Fruit fly (Drosophila melanogaster) whole organism, embryonic: ENCODE measurements around the gene eIF3i.

ENCODE experiments used
- CG10462 ChIP-seq: fragments of 200-800 bp; sonication (Bioruptor generic); optimal IDR thresholded peaks from 2 replicates; lab custom pipeline; 2016; ENCODE audit warnings: missing biosample characterization, missing genetic modification characterization
- CG11456 ChIP-seq: fragments of 200-800 bp; sonication (Bioruptor generic); IDR thresholded peaks from 3 replicates; pipeline ENCODE4 v1.3.6; 2022; ENCODE audit warnings: missing biosample characterization, missing genetic modification characterization
- CG11696 ChIP-seq: fragments of 200-800 bp; sonication (Bioruptor generic); IDR thresholded peaks from 2 replicates; pipeline ENCODE4 v1.3.6; 2022; ENCODE audit warnings: missing biosample characterization, missing genetic modification characterization
- CG13424 ChIP-seq: fragments of 200-800 bp; sonication (Bioruptor generic); optimal IDR thresholded peaks from 2 replicates; lab custom pipeline; 2019; ENCODE audit warnings: missing biosample characterization, mild to moderate bottlenecking, missing genetic modification characterization, moderate library complexity
- CG14441 ChIP-seq: fragments of 200-800 bp; sonication (Bioruptor generic); IDR thresholded peaks from 2 replicates; pipeline ENCODE4 v1.3.6; 2022; ENCODE audit warnings: missing biosample characterization, missing genetic modification characterization
- CG14860 ChIP-seq: fragments of 200-800 bp; sonication (Bioruptor generic); IDR thresholded peaks from 3 replicates; pipeline ENCODE4 v1.3.6; 2022; ENCODE audit warnings: missing biosample characterization, missing genetic modification characterization; ENCODE audit not compliant: partially characterized antibody
- CG15073 ChIP-seq: fragments of 200-800 bp; sonication (Bioruptor generic); optimal IDR thresholded peaks from 2 replicates; lab custom pipeline; 2016; ENCODE audit warnings: missing biosample characterization, missing genetic modification characterization
- CG2199 ChIP-seq: fragments of 200-800 bp; sonication (Bioruptor generic); IDR thresholded peaks from 3 replicates; pipeline ENCODE4 v1.3.6; 2022; ENCODE audit warnings: missing biosample characterization, missing genetic modification characterization
- CG2678 ChIP-seq: fragments of 200-800 bp; sonication (Bioruptor generic); optimal IDR thresholded peaks from 3 replicates; lab custom pipeline; 2019; ENCODE audit warnings: missing biosample characterization, mild to moderate bottlenecking, missing genetic modification characterization, moderate library complexity
- CG6791 ChIP-seq: fragments of 200-800 bp; sonication (Bioruptor generic); IDR thresholded peaks from 3 replicates; pipeline ENCODE4 v1.3.6; 2022; ENCODE audit warnings: missing biosample characterization, missing genetic modification characterization; ENCODE audit not compliant: partially characterized antibody
- CG7372 ChIP-seq: fragments of 200-800 bp; sonication (Bioruptor generic); IDR thresholded peaks from 2 replicates; pipeline ENCODE4 v1.3.6; 2022; ENCODE audit warnings: missing biosample characterization, missing genetic modification characterization
- CG8924 ChIP-seq: fragments of 200-800 bp; optimal IDR thresholded peaks from 3 replicates; lab custom pipeline; 2019; ENCODE audit warnings: missing biosample characterization, mild to moderate bottlenecking, missing genetic modification characterization, moderate library complexity
- CG9437 ChIP-seq: fragments of 200-800 bp; sonication (Bioruptor generic); optimal IDR thresholded peaks from 2 replicates; lab custom pipeline; 2018; ENCODE audit warnings: missing biosample characterization, mild to moderate bottlenecking, missing genetic modification characterization
- CG9797 ChIP-seq: fragments of 200-800 bp; sonication (Bioruptor generic); optimal IDR thresholded peaks from 3 replicates; lab custom pipeline; 2018; ENCODE audit warnings: missing biosample characterization, mild to moderate bottlenecking, missing genetic modification characterization
- CHES-1-like ChIP-seq: fragments of 200-800 bp; sonication (Bioruptor generic); optimal IDR thresholded peaks from 2 replicates; lab custom pipeline; 2016; ENCODE audit warnings: missing biosample characterization, missing genetic modification characterization
- CTCF ChIP-seq: fragments of 200-800 bp; sonication (Bioruptor generic); optimal IDR thresholded peaks from 2 replicates; lab custom pipeline; 2017; ENCODE audit warnings: missing biosample characterization, mild to moderate bottlenecking, missing genetic modification characterization, moderate library complexity
- Camta ChIP-seq: fragments of 200-800 bp; sonication (Bioruptor generic); optimal IDR thresholded peaks from 2 replicates; lab custom pipeline; 2016; ENCODE audit warnings: missing biosample characterization, missing genetic modification characterization
- CoRest ChIP-seq: fragments of 200-800 bp; sonication (Bioruptor generic); optimal IDR thresholded peaks from 3 replicates; lab custom pipeline; 2018; ENCODE audit warnings: missing biosample characterization, mild to moderate bottlenecking, missing genetic modification characterization, moderate library complexity
- Dek ChIP-seq: fragments of 200-800 bp; sonication (Bioruptor generic); optimal IDR thresholded peaks from 3 replicates; lab custom pipeline; 2019; ENCODE audit warnings: missing biosample characterization, mild to moderate bottlenecking, missing genetic modification characterization, moderate library complexity
- Dip3 ChIP-seq: fragments of 200-800 bp; sonication (Bioruptor generic); optimal IDR thresholded peaks from 3 replicates; lab custom pipeline; 2016; ENCODE audit warnings: missing biosample characterization, missing genetic modification characterization
- Dll ChIP-seq: fragments of 200-800 bp; sonication (Bioruptor generic); IDR thresholded peaks from 4 replicates; pipeline ENCODE4 v1.3.6; 2022; ENCODE audit warnings: missing biosample characterization, missing genetic modification characterization; ENCODE audit not compliant: partially characterized antibody
- E2f1 ChIP-seq: fragments of 200-800 bp; sonication (Bioruptor generic); IDR thresholded peaks from 2 replicates; pipeline ENCODE4 v1.3.6; 2022; ENCODE audit warnings: missing biosample characterization, missing genetic modification characterization
- Eip74EF ChIP-seq, 2 experiments: fragments of 200-800 bp in 1 of 2; fragments of >200 bp in 1 of 2; sonication (Bioruptor generic) in 1 of 2; optimal IDR thresholded peaks; 2 replicates each; lab custom pipeline; 2017 to 2019; ENCODE audit warnings: missing biosample characterization in 2 of 2, missing genetic modification characterization in 2 of 2, mild to moderate bottlenecking in 1 of 2, moderate library complexity in 1 of 2
- Gug ChIP-seq: fragments of 200-800 bp; sonication (Bioruptor generic); IDR thresholded peaks from 4 replicates; pipeline ENCODE4 v1.3.6; 2022; ENCODE audit warnings: missing biosample characterization, missing genetic modification characterization
- H15 ChIP-seq: fragments of 200-800 bp; sonication (Bioruptor generic); IDR thresholded peaks from 3 replicates; pipeline ENCODE4 v1.3.6; 2022; ENCODE audit warnings: missing biosample characterization, missing genetic modification characterization
- H2.0 ChIP-seq: fragments of 200-800 bp; sonication (Bioruptor generic); IDR thresholded peaks from 2 replicates; pipeline ENCODE4 v1.3.6; 2022; ENCODE audit warnings: missing biosample characterization, missing genetic modification characterization
- HLH3B ChIP-seq: fragments of 200-800 bp; sonication (Bioruptor generic); IDR thresholded peaks from 2 replicates; pipeline ENCODE4 v1.3.6; 2022; ENCODE audit warnings: missing biosample characterization, missing genetic modification characterization
- Hand ChIP-seq: fragments of 200-800 bp; sonication (Bioruptor generic); optimal IDR thresholded peaks from 2 replicates; lab custom pipeline; 2017; ENCODE audit warnings: mild to moderate bottlenecking, missing biosample characterization, missing genetic modification reagents, missing genetic modification characterization
- Hmx ChIP-seq: fragments of 200-800 bp; sonication (Bioruptor generic); optimal IDR thresholded peaks from 2 replicates; lab custom pipeline; 2016; ENCODE audit warnings: missing biosample characterization, missing genetic modification characterization
- NfI ChIP-seq: fragments of 200-800 bp; sonication (Bioruptor generic); optimal IDR thresholded peaks from 3 replicates; lab custom pipeline; 2018; ENCODE audit warnings: missing biosample characterization, mild to moderate bottlenecking, missing genetic modification characterization, moderate library complexity
- Oaz ChIP-seq: fragments of 200-800 bp; sonication (Bioruptor generic); IDR thresholded peaks from 2 replicates; pipeline ENCODE4 v1.3.6; 2022; ENCODE audit warnings: missing biosample characterization, missing genetic modification characterization
- Rx ChIP-seq: fragments of 200-800 bp; sonication (Bioruptor generic); IDR thresholded peaks from 2 replicates; pipeline ENCODE4 v1.3.6; 2022; ENCODE audit warnings: missing biosample characterization, missing genetic modification characterization
- Sox100B ChIP-seq: fragments of 200-800 bp; sonication (Bioruptor generic); optimal IDR thresholded peaks from 3 replicates; lab custom pipeline; 2018; ENCODE audit warnings: missing biosample characterization, mild to moderate bottlenecking, missing genetic modification characterization
- Spps ChIP-seq: fragments of 200-800 bp; sonication (Bioruptor generic); optimal IDR thresholded peaks from 2 replicates; lab custom pipeline; 2018; ENCODE audit warnings: missing biosample characterization, mild to moderate bottlenecking, missing genetic modification characterization
- Ssrp ChIP-seq: fragments of 200-800 bp; sonication (Bioruptor generic); optimal IDR thresholded peaks from 2 replicates; lab custom pipeline; 2018; ENCODE audit warnings: missing biosample characterization, mild to moderate bottlenecking, missing genetic modification characterization, moderate library complexity
- Stat92E ChIP-seq, 3 experiments: fragments of >200 bp in 2 of 3; fragments of 200-800 bp in 1 of 3; sonication (Bioruptor generic) in 1 of 3; optimal IDR thresholded peaks; 2 replicates each; lab custom pipeline; 2017 to 2019; ENCODE audit warnings: missing biosample characterization in 3 of 3, missing genetic modification characterization in 3 of 3, mild to moderate bottlenecking in 1 of 3, moderate library complexity in 1 of 3
- YL-1 ChIP-seq: fragments of 200-800 bp; sonication (Bioruptor generic); optimal IDR thresholded peaks from 3 replicates; lab custom pipeline; 2017; ENCODE audit warnings: missing biosample characterization, mild to moderate bottlenecking, missing genetic modification characterization
- al ChIP-seq: fragments of 200-800 bp; sonication (Bioruptor generic); IDR thresholded peaks from 2 replicates; pipeline ENCODE4 v1.3.6; 2022; ENCODE audit warnings: missing biosample characterization, missing genetic modification characterization
- corto ChIP-seq: fragments of 200-800 bp; sonication (Bioruptor generic); optimal IDR thresholded peaks from 2 replicates; lab custom pipeline; 2016; ENCODE audit warnings: missing biosample characterization, mild to moderate bottlenecking, missing genetic modification characterization, moderate library complexity
- dmrt11E ChIP-seq: fragments of 200-800 bp; sonication (Bioruptor generic); optimal IDR thresholded peaks from 3 replicates; lab custom pipeline; 2018; ENCODE audit warnings: missing biosample characterization, mild to moderate bottlenecking, missing genetic modification characterization, moderate library complexity
- fd96Cb ChIP-seq: fragments of 200-800 bp; sonication (Bioruptor generic); optimal IDR thresholded peaks from 2 replicates; lab custom pipeline; 2018; ENCODE audit warnings: missing biosample characterization, mild to moderate bottlenecking, missing genetic modification characterization, moderate library complexity
- gt ChIP-seq: fragments of 200-800 bp; sonication (Bioruptor generic); IDR thresholded peaks from 2 replicates; pipeline ENCODE4 v1.3.6; 2022; ENCODE audit warnings: missing biosample characterization, missing genetic modification characterization
- hkb ChIP-seq, 2 experiments: fragments of 200-800 bp in 1 of 2; fragments of >200 bp in 1 of 2; sonication (Bioruptor generic) in 1 of 2; IDR thresholded peaks in 1 of 2; optimal IDR thresholded peaks in 1 of 2; 2 replicates each; pipeline versions ENCODE4 v1.3.6 to Lab custom; 2017 to 2022; ENCODE audit warnings: missing biosample characterization in 1 of 2, missing genetic modification characterization in 1 of 2
- jumu ChIP-seq: fragments of 200-800 bp; sonication (Bioruptor generic); optimal IDR thresholded peaks from 3 replicates; lab custom pipeline; 2016; ENCODE audit warnings: missing biosample characterization, missing genetic modification characterization
- maf-S ChIP-seq: fragments of 200-800 bp; sonication (Bioruptor generic); optimal IDR thresholded peaks from 2 replicates; lab custom pipeline; 2016; ENCODE audit warnings: missing biosample characterization, missing genetic modification characterization
- mirr ChIP-seq: fragments of 200-800 bp; sonication (Bioruptor generic); optimal IDR thresholded peaks from 3 replicates; lab custom pipeline; 2018; ENCODE audit warnings: missing biosample characterization, mild to moderate bottlenecking, missing genetic modification characterization
- toy ChIP-seq: fragments of 200-800 bp; sonication (Bioruptor generic); IDR thresholded peaks from 2 replicates; pipeline ENCODE4 v1.3.6; 2022; ENCODE audit warnings: missing biosample characterization, missing genetic modification characterization
- usp ChIP-seq: fragments of >200 bp; optimal IDR thresholded peaks from 2 replicates; lab custom pipeline; 2017; ENCODE audit warnings: missing biosample characterization, missing genetic modification characterization
- vnd ChIP-seq: fragments of 200-800 bp; sonication (Bioruptor generic); IDR thresholded peaks from 3 replicates; pipeline ENCODE4 v1.3.6; 2022; ENCODE audit warnings: missing biosample characterization, missing genetic modification characterization; ENCODE audit not compliant: partially characterized antibody
- wdn ChIP-seq: fragments of 200-800 bp; sonication (Bioruptor generic); IDR thresholded peaks from 2 replicates; pipeline ENCODE4 v1.3.6; 2022; ENCODE audit warnings: missing biosample characterization, missing genetic modification characterization

eIF3i gene

dm6 chr2L:5010784-5011260 lies 43.2 kb upstream of the eIF3i start, which contains the start of the genes CG31917, Tfb5 and SelT (continued):
- TF ChIP-seq al: no peak
- no peak for TF ChIP-seq CG9437 (GFP tag; lab: Kevin White, UChicago)
- TF ChIP-seq Dip3: peak; percentile 29
- TF ChIP-seq H2.0 (GFP tag; lab: Robert Waterston, UW): no peak
- 0 out of 2 replicates have a peak, but pooled peaks have one; percentile 21 for TF ChIP-seq CG7372 (GFP tag; lab: Robert Waterston, UW)
- peak; percentile 89 for TF ChIP-seq Dll (GFP tag; lab: Robert Waterston, UW)
- TF ChIP-seq CG10462: peak; percentile 12
- peak; percentile 52 for TF ChIP-seq dmrt11E
- peak; percentile 70 for TF ChIP-seq CoRest (tag; lab: Kevin White, UChicago)
- TF ChIP-seq CHES-1-like (GFP tag; lab: Kevin White, UChicago): peak; percentile 71
- TF ChIP-seq CTCF (GFP tag; lab: Kevin White, UChicago): no peak
- TF ChIP-seq H15 (GFP tag; lab: Robert Waterston, UW): no peak
- TF ChIP-seq CG2199 (GFP tag; lab: Robert Waterston, UW): no peak
- peak; percentile 30 for TF ChIP-seq CG9797 (GFP tag; lab: Kevin White, UChicago)
- no peak for TF ChIP-seq corto (GFP tag; lab: Kevin White, UChicago)
- TF ChIP-seq CG15073 (GFP tag; lab: Kevin White, UChicago): no peak
- TF ChIP-seq Hmx: no peak
- TF ChIP-seq CG2678 (tag; lab: Kevin White, UChicago): no peak
- TF ChIP-seq vnd (GFP tag; lab: Robert Waterston, UW): peak; percentile 69
- no peak for TF ChIP-seq CG11696 (GFP tag; lab: Robert Waterston, UW)
- peak; percentile 45 for TF ChIP-seq Ssrp (tag; lab: Kevin White, UChicago)
- peak; percentile 15 for TF ChIP-seq fd96Cb (tag; lab: Kevin White, UChicago)
- TF ChIP-seq usp (GFP tag; lab: Kevin White, UChicago): no peak
- no peak for TF ChIP-seq gt (GFP tag; lab: Robert Waterston, UW)
- peak in 1 of 2 experiments; percentile 4 for TF ChIP-seq Eip74EF (GFP tag; optimal IDR thresholded peaks at IDR 0.05; lab: Kevin White, UChicago)
- TF ChIP-seq Stat92E (GFP tag; optimal IDR thresholded peaks at IDR 0.05; lab: Kevin White, UChicago): peak in 1 of 3 experiments; percentile 59
- TF ChIP-seq CG6791 (GFP tag; lab: Robert Waterston, UW): peak; percentile 57; the same call in 2 of the 3 replicates
- TF ChIP-seq hkb (optimal IDR thresholded peaks at IDR 0.05; lab: Kevin White, UChicago): no peak
- 0 out of 2 replicates have a peak, but pooled peaks have one; percentile 15 for TF ChIP-seq hkb (GFP tag; IDR thresholded peaks at IDR 0.05; lab: Robert Waterston, UW)
- TF ChIP-seq Spps (tag; lab: Kevin White, UChicago): peak; percentile 3
- TF ChIP-seq jumu (GFP tag; lab: Kevin White, UChicago): peak; percentile 46
- TF ChIP-seq maf-S (GFP tag; lab: Kevin White, UChicago): peak; percentile 32
- TF ChIP-seq mirr (GFP tag; lab: Kevin White, UChicago): no peak
- peak; percentile 59 for TF ChIP-seq NfI
- TF ChIP-seq Dek (tag; lab: Kevin White, UChicago): peak; percentile 45
- peak; percentile 73 for TF ChIP-seq YL-1 (GFP tag; lab: Kevin White, UChicago)
- TF ChIP-seq Oaz (GFP tag; lab: Robert Waterston, UW): no peak
- TF ChIP-seq CG13424 (tag; lab: Kevin White, UChicago): peak; percentile 70
- no peak for TF ChIP-seq Hand
- no peak for TF ChIP-seq Rx (GFP tag; lab: Robert Waterston, UW)
- no peak for TF ChIP-seq Sox100B (GFP tag; lab: Kevin White, UChicago)
- peak; percentile 31; the same call in 1 of the 2 replicates for TF ChIP-seq wdn (GFP tag; lab: Robert Waterston, UW)
- TF ChIP-seq Gug (GFP tag; lab: Robert Waterston, UW): no peak
- TF ChIP-seq Camta (GFP tag; lab: Kevin White, UChicago): no peak
- TF ChIP-seq CG8924 (tag; lab: Kevin White, UChicago): peak; percentile 62
- TF ChIP-seq HLH3B (GFP tag; lab: Robert Waterston, UW): peak; percentile 45; the same call in 1 of the 2 replicates
- TF ChIP-seq CG11456: no peak
- no peak for TF ChIP-seq CG14441 (GFP tag; lab: Robert Waterston, UW)
- 0 out of 3 replicates have a peak, but pooled peaks have one; percentile 42 for TF ChIP-seq CG14860
- no peak for TF ChIP-seq E2f1 (GFP tag; lab: Robert Waterston, UW)
- TF ChIP-seq toy (GFP tag; lab: Robert Waterston, UW): no peak
